Worm (Caenorhabditis elegans) whole organism, L4/young adult: ENCODE results near the gene alkb-7.

Experiments used
- dao-5 ChIP-seq: sonication (generic microtip); optimal IDR thresholded peaks from 2 replicates; lab custom pipeline; 2016; ENCODE audit warnings: missing genotype, missing genetic modification characterization, moderate library complexity, missing compliant biosample characterization
- him-1 ChIP-seq: sonication (generic microtip); optimal IDR thresholded peaks from 2 replicates; lab custom pipeline; 2016; ENCODE audit warnings: missing genotype, missing genetic modification reagents, missing genetic modification characterization, missing compliant biosample characterization

ce11 chrII:12824463-12824862, 36.5 kb upstream of the alkb-7 start:
- TF ChIP-seq him-1 (tag; lab: Kevin White, UChicago) (no peak), dao-5 (tag; lab: Kevin White, UChicago) (no peak)
